Fruit fly (Drosophila melanogaster): ENCODE data around the gene Oatp30B.

- no peak for TF ChIP-seq pan (optimal IDR thresholded peaks at IDR 0.05)
- TF ChIP-seq Dll (optimal IDR thresholded peaks at IDR 0.05) = no peak
- no peak for TF ChIP-seq EcR (GFP tag; optimal IDR thresholded peaks at IDR 0.05)
These were observed 7.2 kb downstream of the Oatp30B start, which contains the start of gene CG31883 for dm6 chr2L:9528215-9528614.

Measured in whole organism.